Worm (Caenorhabditis elegans) whole organism, mixed stage, embryonic: ENCODE data around the gene wrk-1.
"Not testable (repeated sequence)": the region's sequence is repeated elsewhere in the genome, so short reads cannot be mapped to it uniquely, and the experiment has no call there.

Experiments used
- M03D4.4 ChIP-seq: sonication (generic microtip); optimal IDR thresholded peaks from 2 replicates; lab custom pipeline; 2017; ENCODE audit warnings: mild to moderate bottlenecking, missing genetic modification characterization, missing compliant biosample characterization
- bed-3 ChIP-seq: fragments of 200-800 bp; sonication (Bioruptor generic); optimal IDR thresholded peaks from 3 replicates; lab custom pipeline; 2018; ENCODE audit warnings: mild to moderate bottlenecking, missing genetic modification characterization, moderate library complexity, missing compliant biosample characterization
- blmp-1 ChIP-seq: fragments of 150-350 bp; optimal IDR thresholded peaks from 2 replicates; lab custom pipeline; 2014; ENCODE audit warnings: missing biosample characterization, missing genetic modification characterization
- ceh-39 ChIP-seq: fragments of 150-350 bp; optimal IDR thresholded peaks from 2 replicates; lab custom pipeline; 2014; ENCODE audit warnings: missing biosample characterization, missing genetic modification characterization
- ceh-43 ChIP-seq: fragments of 200-800 bp; sonication (Bioruptor generic); optimal IDR thresholded peaks from 2 replicates; lab custom pipeline; 2018; ENCODE audit warnings: mild to moderate bottlenecking, missing genetic modification characterization, moderate library complexity, missing compliant biosample characterization
- ceh-83 ChIP-seq: fragments of 200-800 bp; sonication (Bioruptor generic); optimal IDR thresholded peaks from 2 replicates; lab custom pipeline; 2018; ENCODE audit warnings: mild to moderate bottlenecking, missing genetic modification characterization, missing compliant biosample characterization
- ces-1 ChIP-seq: fragments of 150-350 bp; optimal IDR thresholded peaks from 2 replicates; lab custom pipeline; 2014; ENCODE audit warnings: missing biosample characterization, missing genetic modification reagents, missing genetic modification characterization
- cnd-1 ChIP-seq: fragments of 200-800 bp; sonication (Bioruptor generic); optimal IDR thresholded peaks from 2 replicates; lab custom pipeline; 2018; ENCODE audit warnings: mild to moderate bottlenecking, missing genetic modification characterization, missing compliant biosample characterization
- drap-1 ChIP-seq: fragments of 200-800 bp; sonication (Bioruptor generic); optimal IDR thresholded peaks from 3 replicates; lab custom pipeline; 2018; ENCODE audit warnings: mild to moderate bottlenecking, missing genetic modification characterization, missing compliant biosample characterization
- elt-1 ChIP-seq: sonication (generic microtip); optimal IDR thresholded peaks from 2 replicates; lab custom pipeline; 2017; ENCODE audit warnings: missing genetic modification characterization, mild to moderate bottlenecking, missing compliant biosample characterization, antibody characterized with exemption, moderate library complexity, borderline replicate concordance; ENCODE audit not compliant: insufficient read depth
- elt-3 ChIP-seq: fragments of 150-350 bp; optimal IDR thresholded peaks from 2 replicates; lab custom pipeline; 2014; ENCODE audit warnings: missing biosample characterization, missing genetic modification characterization
- flh-1 ChIP-seq: fragments of 200-800 bp; sonication (Bioruptor generic); optimal IDR thresholded peaks from 2 replicates; lab custom pipeline; 2018; ENCODE audit warnings: mild to moderate bottlenecking, missing genetic modification characterization, moderate library complexity, missing compliant biosample characterization
- ham-2 ChIP-seq: fragments of 200-800 bp; sonication (Bioruptor generic); optimal IDR thresholded peaks from 2 replicates; lab custom pipeline; 2018; ENCODE audit warnings: mild to moderate bottlenecking, missing genetic modification characterization, missing compliant biosample characterization
- hlh-1 ChIP-seq: fragments of 150-350 bp; optimal IDR thresholded peaks from 2 replicates; lab custom pipeline; 2014; ENCODE audit warnings: missing biosample characterization, missing genetic modification reagents, missing genetic modification characterization
- lin-13 ChIP-seq: fragments of 150-350 bp; optimal IDR thresholded peaks from 2 replicates; lab custom pipeline; 2014; ENCODE audit warnings: missing biosample characterization, missing genetic modification characterization
- lin-32 ChIP-seq: fragments of 200-800 bp; sonication (Bioruptor generic); optimal IDR thresholded peaks from 2 replicates; lab custom pipeline; 2018; ENCODE audit warnings: mild to moderate bottlenecking, missing genetic modification characterization, missing compliant biosample characterization
- lsy-2 ChIP-seq: fragments of 150-350 bp; optimal IDR thresholded peaks from 2 replicates; lab custom pipeline; 2014; ENCODE audit warnings: missing biosample characterization, missing genetic modification characterization
- mab-5 ChIP-seq: fragments of 150-350 bp; optimal IDR thresholded peaks from 2 replicates; lab custom pipeline; 2014; ENCODE audit warnings: missing biosample characterization, missing genetic modification characterization
- mep-1 ChIP-seq: fragments of 150-350 bp; optimal IDR thresholded peaks from 2 replicates; lab custom pipeline; 2017; ENCODE audit warnings: missing biosample characterization, missing genetic modification reagents, missing genetic modification characterization, inconsistent platforms
- mls-2 ChIP-seq: sonication (generic microtip); optimal IDR thresholded peaks from 2 replicates; lab custom pipeline; 2016; ENCODE audit warnings: mild to moderate bottlenecking, missing genetic modification characterization, moderate library complexity, missing compliant biosample characterization
- nhr-12 ChIP-seq: fragments of 150-350 bp; optimal IDR thresholded peaks from 2 replicates; lab custom pipeline; 2014; ENCODE audit warnings: missing biosample characterization, missing genetic modification characterization
- nhr-2 ChIP-seq: fragments of 150-350 bp; optimal IDR thresholded peaks from 2 replicates; lab custom pipeline; 2014; ENCODE audit warnings: missing biosample characterization, missing genetic modification characterization
- nhr-237 ChIP-seq: fragments of 150-350 bp; optimal IDR thresholded peaks from 2 replicates; lab custom pipeline; 2014; ENCODE audit warnings: missing biosample characterization, missing genetic modification characterization
- nhr-28 ChIP-seq: fragments of 150-350 bp; optimal IDR thresholded peaks from 2 replicates; lab custom pipeline; 2014; ENCODE audit warnings: missing biosample characterization, missing genetic modification characterization
- nhr-76 ChIP-seq: sonication (generic microtip); optimal IDR thresholded peaks from 2 replicates; lab custom pipeline; 2017; ENCODE audit warnings: missing biosample characterization, missing genetic modification characterization
- pha-4 ChIP-seq: fragments of 150-350 bp; optimal IDR thresholded peaks from 2 replicates; lab custom pipeline; 2018; ENCODE audit warnings: missing biosample characterization, missing genetic modification reagents, missing genetic modification characterization
- sem-2 ChIP-seq: fragments of 200-800 bp; sonication (Bioruptor generic); optimal IDR thresholded peaks from 2 replicates; lab custom pipeline; 2018; ENCODE audit warnings: mild to moderate bottlenecking, missing genetic modification characterization, missing compliant biosample characterization
- snpc-4 ChIP-seq: fragments of 150-350 bp; optimal IDR thresholded peaks from 2 replicates; lab custom pipeline; 2014; ENCODE audit warnings: missing biosample characterization, missing genetic modification characterization
- sptf-1 ChIP-seq: sonication (generic microtip); optimal IDR thresholded peaks from 2 replicates; lab custom pipeline; 2017; ENCODE audit warnings: mild to moderate bottlenecking, missing genetic modification characterization, moderate library complexity, missing compliant biosample characterization
- tbx-8 ChIP-seq: fragments of 200-800 bp; sonication (Bioruptor generic); optimal IDR thresholded peaks from 2 replicates; lab custom pipeline; 2018; ENCODE audit warnings: mild to moderate bottlenecking, missing genetic modification characterization, moderate library complexity, missing compliant biosample characterization
- unc-120 ChIP-seq: sonication (generic microtip); optimal IDR thresholded peaks from 2 replicates; lab custom pipeline; 2017; ENCODE audit warnings: missing genetic modification characterization, missing compliant biosample characterization; ENCODE audit not compliant: poor library complexity, severe bottlenecking
- unc-39 ChIP-seq: fragments of 150-350 bp; optimal IDR thresholded peaks from 2 replicates; lab custom pipeline; 2014; ENCODE audit warnings: missing biosample characterization, missing genetic modification characterization
- unc-62 ChIP-seq: fragments of 150-350 bp; optimal IDR thresholded peaks from 2 replicates; lab custom pipeline; 2014; ENCODE audit warnings: missing biosample characterization, missing genetic modification reagents, missing genetic modification characterization
- zip-8 ChIP-seq: fragments of 150-350 bp; optimal IDR thresholded peaks from 2 replicates; lab custom pipeline; 2014; ENCODE audit warnings: missing biosample characterization, missing genetic modification characterization
- ztf-11 ChIP-seq: fragments of 150-350 bp; optimal IDR thresholded peaks from 2 replicates; lab custom pipeline; 2014; ENCODE audit warnings: missing biosample characterization, missing genetic modification characterization

wrk-1 gene

DNA sequence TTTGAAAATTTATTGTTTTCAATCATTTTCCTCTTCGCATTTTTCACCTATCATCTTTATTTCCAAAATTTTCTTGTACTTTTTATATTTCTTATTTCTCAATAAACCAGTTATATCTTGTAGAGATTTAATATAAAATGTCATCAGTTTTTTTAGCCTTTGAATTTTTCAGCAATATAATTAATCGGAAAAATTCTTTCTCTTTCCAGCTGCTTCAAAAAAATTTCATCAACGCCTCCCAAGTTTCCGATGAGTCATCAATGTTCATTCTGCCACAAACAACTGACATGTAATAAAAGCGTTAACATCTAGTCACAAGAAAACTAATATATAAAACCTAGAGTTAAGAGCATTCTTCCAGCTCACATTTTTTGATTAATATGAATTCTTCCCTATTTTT is 20.7 kb upstream of the wrk-1 start, which contains the start of gene F08F1.4:
Gene F08F1.4 (plus strand): TSS at position 301 of the 400 bp plus-strand sequence.
- TF ChIP-seq pha-4 (tag; lab: Kevin White, UChicago), result no peak
- TF ChIP-seq elt-3 (tag; lab: Kevin White, UChicago), result no peak
- no peak for TF ChIP-seq ceh-39 (tag; lab: Kevin White, UChicago)
- no peak for TF ChIP-seq elt-1 (tag; lab: Kevin White, UChicago)
- no peak for TF ChIP-seq sem-2 (GFP tag; lab: Kevin White, UChicago)
- no peak for TF ChIP-seq flh-1
- no peak for TF ChIP-seq ces-1
- no peak for TF ChIP-seq hlh-1 (tag; lab: Kevin White, UChicago)
- TF ChIP-seq nhr-28 (tag; lab: Kevin White, UChicago), result no peak
- TF ChIP-seq snpc-4, result no peak
- TF ChIP-seq nhr-237, result no peak
- TF ChIP-seq bed-3 (GFP tag; lab: Kevin White, UChicago), result no peak
- TF ChIP-seq mls-2 (tag; lab: Kevin White, UChicago), result no peak
- TF ChIP-seq nhr-2, result no peak
- no peak for TF ChIP-seq nhr-76 (tag; lab: Kevin White, UChicago)

DNA sequence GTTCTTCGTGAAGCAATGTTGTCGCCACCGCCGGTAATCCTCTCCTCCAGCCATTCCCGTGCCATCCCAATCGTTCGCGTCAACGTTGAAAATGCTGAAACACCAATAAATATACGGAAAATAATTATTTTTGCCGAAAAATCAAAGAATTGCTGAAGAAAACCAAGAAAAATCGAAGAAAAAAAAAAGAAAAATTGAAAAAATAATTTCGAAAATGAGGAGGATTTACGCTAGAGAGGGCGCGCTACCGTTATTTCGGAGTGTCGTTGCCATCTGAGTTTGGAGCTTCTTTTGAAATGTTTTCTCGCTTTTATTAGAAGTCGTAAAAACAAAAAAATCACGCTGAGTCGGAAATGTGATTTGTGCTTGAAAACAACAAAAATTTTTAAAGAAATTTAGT is 18.4 kb upstream of the wrk-1 start, which contains the start of gene F08F1.9:
Gene F08F1.9 (minus strand): TSS at position 101 of the 400 bp plus-strand sequence.
- TF ChIP-seq ztf-11; mls-2 (tag; lab: Kevin White, UChicago); M03D4.4: not testable (repeated sequence)

DNA sequence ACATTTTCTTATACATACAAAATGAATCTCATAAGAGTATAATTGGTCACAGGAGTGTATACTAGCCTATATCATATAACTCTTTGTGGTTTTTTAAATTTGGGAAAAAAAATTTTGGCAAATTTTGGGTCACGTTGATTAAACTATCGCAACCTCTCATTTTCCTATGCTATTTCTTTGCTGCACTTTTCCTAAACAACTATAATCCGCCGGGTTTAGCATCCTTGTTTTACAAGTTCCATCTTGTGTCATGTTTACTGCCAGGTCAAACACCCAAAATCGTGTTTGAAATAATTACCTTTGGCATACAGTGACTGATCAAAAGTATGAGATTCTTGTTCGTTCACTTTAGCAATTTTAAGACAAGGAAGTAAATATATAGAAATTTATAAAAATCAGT is 15.9 kb upstream of the wrk-1 start, which contains the start of gene sulp-3:
Gene sulp-3 (minus strand): TSS at position 101 of the 400 bp plus-strand sequence.
- TF ChIP-seq mls-2 (tag; lab: Kevin White, UChicago), result no peak
- TF ChIP-seq lin-32 (GFP tag; lab: Kevin White, UChicago), result no peak
- no peak for TF ChIP-seq elt-3 (tag; lab: Kevin White, UChicago)
- TF ChIP-seq M03D4.4, result no peak
- no peak for TF ChIP-seq nhr-2
- no peak for TF ChIP-seq pha-4 (tag; lab: Kevin White, UChicago)
- no peak for TF ChIP-seq nhr-12 (tag; lab: Kevin White, UChicago)
- no peak for TF ChIP-seq cnd-1
- TF ChIP-seq sem-2 (GFP tag; lab: Kevin White, UChicago), result no peak
- TF ChIP-seq, all 35 proteins: peak for 0

DNA sequence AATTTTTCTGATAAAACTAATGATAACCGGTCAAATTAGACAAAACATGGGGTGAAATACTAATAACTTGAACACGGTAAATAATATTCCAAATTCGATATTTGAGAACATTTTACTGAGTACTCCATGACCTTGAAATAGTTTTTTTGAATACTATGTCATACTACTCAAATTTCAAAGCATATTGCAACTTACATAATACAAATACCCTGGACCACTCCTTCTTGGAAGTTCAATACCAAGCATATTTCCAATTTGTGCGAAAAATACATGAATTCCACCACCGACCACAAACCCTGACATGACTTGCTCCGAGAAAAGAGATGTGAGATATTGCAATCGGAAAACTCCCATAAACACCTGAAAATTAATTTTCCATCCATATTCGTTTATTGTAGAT is 14.4 kb upstream of the wrk-1 start:
- TF ChIP-seq ham-2 (GFP tag; lab: Kevin White, UChicago) (no peak), elt-3 (tag; lab: Kevin White, UChicago) (no peak), nhr-12 (tag; lab: Kevin White, UChicago) (no peak), nhr-237 (no peak), unc-39 (tag; lab: Kevin White, UChicago) (no peak)

- TF ChIP-seq ceh-83 (GFP tag; lab: Kevin White, UChicago), result peak; percentile 97
- TF ChIP-seq ces-1, result peak; percentile 85
- TF ChIP-seq ham-2 (GFP tag; lab: Kevin White, UChicago), result peak; percentile 99
- TF ChIP-seq lin-32 (GFP tag; lab: Kevin White, UChicago), result peak; percentile 94
- TF ChIP-seq mls-2 (tag; lab: Kevin White, UChicago), result peak; percentile 99
- peak; percentile 73 for TF ChIP-seq ztf-11
- TF ChIP-seq sem-2 (GFP tag; lab: Kevin White, UChicago), result peak; percentile 91
- peak; percentile 97 for TF ChIP-seq cnd-1
- TF ChIP-seq mab-5, result peak; percentile 74
- TF ChIP-seq unc-39 (tag; lab: Kevin White, UChicago), result peak; percentile 79
- TF ChIP-seq elt-1 (tag; lab: Kevin White, UChicago), result no peak
- TF ChIP-seq snpc-4, result no peak
- TF ChIP-seq bed-3 (GFP tag; lab: Kevin White, UChicago), result peak; percentile 93
- peak; percentile 95 for TF ChIP-seq tbx-8 (GFP tag; lab: Kevin White, UChicago)
- peak; percentile 96 for TF ChIP-seq M03D4.4
- peak; percentile 89 for TF ChIP-seq nhr-12 (tag; lab: Kevin White, UChicago)
- no peak for TF ChIP-seq nhr-76 (tag; lab: Kevin White, UChicago)
- peak; percentile 57 for TF ChIP-seq unc-62 (GFP tag; lab: Kevin White, UChicago)
- TF ChIP-seq blmp-1 (tag; lab: Kevin White, UChicago), result no peak
- peak; percentile 36 for TF ChIP-seq elt-3 (tag; lab: Kevin White, UChicago)
- peak; percentile 45 for TF ChIP-seq zip-8 (tag; lab: Kevin White, UChicago)
- TF ChIP-seq sptf-1, result peak; percentile 98
- TF ChIP-seq nhr-2, result no peak
- peak; percentile 89 for TF ChIP-seq flh-1
- peak; percentile 89 for TF ChIP-seq nhr-237
- TF ChIP-seq lsy-2 (tag; lab: Kevin White, UChicago), result peak; percentile 67
- TF ChIP-seq ceh-43, result peak; percentile 94
- TF ChIP-seq nhr-28 (tag; lab: Kevin White, UChicago), result peak; percentile 57
- TF ChIP-seq unc-120 (tag; lab: Kevin White, UChicago), result peak; percentile 97
- peak; percentile 80 for TF ChIP-seq pha-4 (tag; lab: Kevin White, UChicago)
- no peak for TF ChIP-seq ceh-39 (tag; lab: Kevin White, UChicago)
- TF ChIP-seq drap-1 (GFP tag; lab: Kevin White, UChicago), result peak; percentile 98
- peak; percentile 82 for TF ChIP-seq mep-1 (tag; lab: Kevin White, UChicago)
- TF ChIP-seq lin-13 (tag; lab: Kevin White, UChicago), result peak; percentile 59
- TF ChIP-seq hlh-1 (tag; lab: Kevin White, UChicago), result peak; percentile 55
- TF ChIP-seq, all 35 proteins: peak for 29
These were observed 12.1 kb upstream of the wrk-1 start for ce11 chrX:8404308-8405085.
